Fruit fly (Drosophila melanogaster) whole organism, prepupa: ENCODE results near the gene E5.

Experiments used
- Blimp-1 ChIP-seq: fragments of 200-800 bp; sonication (Bioruptor generic); optimal IDR thresholded peaks from 3 replicates; lab custom pipeline; 2017; ENCODE audit warnings: missing biosample characterization, missing genetic modification characterization, mild to moderate bottlenecking, moderate library complexity, missing genetic modification reagents
- CG10631 ChIP-seq: fragments of 200-800 bp; sonication (Bioruptor generic); optimal IDR thresholded peaks from 2 replicates; lab custom pipeline; 2016; ENCODE audit warnings: missing biosample characterization, missing genetic modification characterization
- CG10669 ChIP-seq: fragments of 200-800 bp; sonication (Bioruptor generic); optimal IDR thresholded peaks from 3 replicates; lab custom pipeline; 2018; ENCODE audit warnings: missing biosample characterization, mild to moderate bottlenecking, missing genetic modification characterization, moderate library complexity
- CG11294 ChIP-seq: fragments of 200-800 bp; sonication (Bioruptor generic); IDR thresholded peaks from 2 replicates; pipeline ENCODE4 v1.3.6; 2022; ENCODE audit warnings: missing biosample characterization, missing genetic modification characterization
- CG11762 ChIP-seq: fragments of 200-800 bp; sonication (Bioruptor generic); optimal IDR thresholded peaks from 3 replicates; lab custom pipeline; 2016; ENCODE audit warnings: missing biosample characterization, missing genetic modification characterization; ENCODE audit not compliant: insufficient read depth
- CG11902 ChIP-seq: fragments of 200-800 bp; sonication (Bioruptor generic); optimal IDR thresholded peaks from 3 replicates; lab custom pipeline; 2016; ENCODE audit warnings: missing biosample characterization, missing genetic modification characterization
- CG15336 ChIP-seq: fragments of 200-800 bp; sonication (Bioruptor generic); IDR thresholded peaks from 2 replicates; pipeline ENCODE4 v1.3.6; 2022; ENCODE audit warnings: missing biosample characterization, missing genetic modification characterization
- CG1621 ChIP-seq: fragments of 200-800 bp; sonication (Bioruptor generic); optimal IDR thresholded peaks from 3 replicates; lab custom pipeline; 2018; ENCODE audit warnings: missing biosample characterization, mild to moderate bottlenecking, missing genetic modification characterization
- CG16779 ChIP-seq: fragments of 200-800 bp; sonication (Bioruptor generic); optimal IDR thresholded peaks from 3 replicates; lab custom pipeline; 2017; ENCODE audit warnings: missing biosample characterization, mild to moderate bottlenecking, missing genetic modification characterization
- CG3032 ChIP-seq: fragments of 200-800 bp; optimal IDR thresholded peaks from 2 replicates; lab custom pipeline; 2019; ENCODE audit warnings: missing biosample characterization, mild to moderate bottlenecking, missing genetic modification characterization, moderate library complexity
- CG31627 ChIP-seq: fragments of 200-800 bp; sonication (Bioruptor generic); optimal IDR thresholded peaks from 3 replicates; lab custom pipeline; 2016; ENCODE audit warnings: missing biosample characterization, missing genetic modification characterization
- CG3919 ChIP-seq: fragments of 200-800 bp; sonication (Bioruptor generic); optimal IDR thresholded peaks from 3 replicates; lab custom pipeline; 2016; ENCODE audit warnings: missing biosample characterization, missing genetic modification characterization
- CG4318 ChIP-seq: fragments of 200-800 bp; sonication (Bioruptor generic); optimal IDR thresholded peaks from 3 replicates; lab custom pipeline; 2017; ENCODE audit warnings: missing biosample characterization, mild to moderate bottlenecking, missing genetic modification characterization
- CG6163 ChIP-seq: fragments of 200-800 bp; sonication (Bioruptor generic); IDR thresholded peaks from 3 replicates; pipeline ENCODE4 v1.3.6; 2022; ENCODE audit warnings: missing biosample characterization, missing genetic modification characterization
- CG6276 ChIP-seq: fragments of 200-800 bp; sonication (Bioruptor generic); optimal IDR thresholded peaks from 2 replicates; lab custom pipeline; 2017; ENCODE audit warnings: missing biosample characterization, mild to moderate bottlenecking, missing genetic modification characterization
- CG6792 ChIP-seq: fragments of 200-800 bp; sonication (Bioruptor generic); optimal IDR thresholded peaks from 3 replicates; lab custom pipeline; 2016; ENCODE audit warnings: missing biosample characterization, missing genetic modification characterization
- CG6808 ChIP-seq: fragments of 200-800 bp; sonication (Bioruptor generic); optimal IDR thresholded peaks from 3 replicates; lab custom pipeline; 2017; ENCODE audit warnings: missing biosample characterization, missing genetic modification characterization, mild to moderate bottlenecking, moderate library complexity, missing genetic modification reagents
- CG6854 ChIP-seq: fragments of 200-800 bp; sonication (Bioruptor generic); optimal IDR thresholded peaks from 2 replicates; lab custom pipeline; 2017; ENCODE audit warnings: missing biosample characterization, mild to moderate bottlenecking, missing genetic modification characterization
- CG7368 ChIP-seq: fragments of 200-800 bp; sonication (Bioruptor generic); optimal IDR thresholded peaks from 3 replicates; lab custom pipeline; 2016; ENCODE audit warnings: missing biosample characterization, missing genetic modification characterization
- CG8319 ChIP-seq: fragments of 200-800 bp; sonication (Bioruptor generic); optimal IDR thresholded peaks from 3 replicates; lab custom pipeline; 2016; ENCODE audit warnings: missing biosample characterization, missing genetic modification characterization
- CG8632 ChIP-seq: fragments of 200-800 bp; sonication (Bioruptor generic); optimal IDR thresholded peaks from 3 replicates; lab custom pipeline; 2016; ENCODE audit warnings: missing biosample characterization, missing genetic modification characterization
- Eip75B ChIP-seq: fragments of 200-800 bp; sonication (Bioruptor generic); optimal IDR thresholded peaks from 3 replicates; lab custom pipeline; 2016; ENCODE audit warnings: missing biosample characterization, missing genetic modification characterization
- Eip78C ChIP-seq: fragments of 200-800 bp; sonication (Bioruptor generic); peaks from one replicate; lab custom pipeline; 2016; ENCODE audit warnings: missing biosample characterization, missing genetic modification characterization
- Ets21C ChIP-seq: fragments of 200-800 bp; sonication (Bioruptor generic); optimal IDR thresholded peaks from 3 replicates; lab custom pipeline; 2016; ENCODE audit warnings: missing biosample characterization, missing genetic modification characterization
- Ets96B ChIP-seq: fragments of 200-800 bp; optimal IDR thresholded peaks from 2 replicates; lab custom pipeline; 2019; ENCODE audit warnings: missing biosample characterization, mild to moderate bottlenecking, missing genetic modification characterization, moderate library complexity
- Gug ChIP-seq: fragments of 200-800 bp; sonication (Bioruptor generic); IDR thresholded peaks from 2 replicates; pipeline ENCODE4 v1.3.6; 2022; ENCODE audit warnings: missing biosample characterization, missing genetic modification characterization
- Hr38 ChIP-seq: sonication (Bioruptor generic); optimal IDR thresholded peaks from 2 replicates; lab custom pipeline; 2016; ENCODE audit warnings: missing biosample characterization, missing genetic modification characterization
- Hr39 ChIP-seq: fragments of 200-800 bp; sonication (Bioruptor generic); optimal IDR thresholded peaks from 2 replicates; lab custom pipeline; 2016; ENCODE audit warnings: missing biosample characterization, missing genetic modification characterization
- Lpt ChIP-seq: fragments of 200-800 bp; sonication (Bioruptor generic); optimal IDR thresholded peaks from 3 replicates; lab custom pipeline; 2016; ENCODE audit warnings: missing biosample characterization, missing genetic modification characterization
- OdsH ChIP-seq: fragments of 200-800 bp; sonication (Bioruptor generic); optimal IDR thresholded peaks from 3 replicates; lab custom pipeline; 2016; ENCODE audit warnings: missing biosample characterization, missing genetic modification characterization
- Smox ChIP-seq: fragments of 200-800 bp; sonication (Bioruptor generic); optimal IDR thresholded peaks from 3 replicates; lab custom pipeline; 2016; ENCODE audit warnings: missing biosample characterization, missing genetic modification characterization
- Sox102F ChIP-seq: fragments of 200-800 bp; sonication (Bioruptor generic); optimal IDR thresholded peaks from 2 replicates; lab custom pipeline; 2016; ENCODE audit warnings: missing biosample characterization, mild to moderate bottlenecking, missing genetic modification characterization
- achi ChIP-seq: fragments of 200-800 bp; sonication (Bioruptor generic); optimal IDR thresholded peaks from 3 replicates; lab custom pipeline; 2016; ENCODE audit warnings: missing biosample characterization, missing genetic modification characterization
- acj6 ChIP-seq: fragments of 200-800 bp; sonication (Bioruptor generic); optimal IDR thresholded peaks from 3 replicates; lab custom pipeline; 2016; ENCODE audit warnings: missing biosample characterization, missing genetic modification characterization
- cyc ChIP-seq: fragments of 200-800 bp; sonication (Bioruptor generic); optimal IDR thresholded peaks from 3 replicates; lab custom pipeline; 2016; ENCODE audit warnings: missing biosample characterization, missing genetic modification characterization
- dac ChIP-seq: fragments of 200-800 bp; sonication (Bioruptor generic); optimal IDR thresholded peaks from 2 replicates; lab custom pipeline; 2017; ENCODE audit warnings: missing biosample characterization, mild to moderate bottlenecking, missing genetic modification characterization
- dsx ChIP-seq: fragments of 200-800 bp; optimal IDR thresholded peaks from 3 replicates; lab custom pipeline; 2019; ENCODE audit warnings: missing biosample characterization, mild to moderate bottlenecking, missing genetic modification characterization, moderate library complexity; ENCODE audit not compliant: poor library complexity, severe bottlenecking
- eg ChIP-seq: fragments of 200-800 bp; sonication (Bioruptor generic); IDR thresholded peaks from 3 replicates; pipeline ENCODE4 v1.3.6; 2022; ENCODE audit warnings: missing biosample characterization, missing genetic modification characterization
- esn ChIP-seq: fragments of 200-800 bp; sonication (Bioruptor generic); optimal IDR thresholded peaks from 2 replicates; lab custom pipeline; 2016; ENCODE audit warnings: missing biosample characterization, mild to moderate bottlenecking, missing genetic modification characterization, moderate library complexity
- fd85E ChIP-seq: fragments of 200-800 bp; sonication (Bioruptor generic); optimal IDR thresholded peaks from 3 replicates; lab custom pipeline; 2016; ENCODE audit warnings: missing biosample characterization, missing genetic modification characterization
- lz ChIP-seq: fragments of 200-800 bp; sonication (Bioruptor generic); optimal IDR thresholded peaks from 3 replicates; lab custom pipeline; 2016; ENCODE audit warnings: missing biosample characterization, missing genetic modification characterization
- net ChIP-seq: fragments of 200-800 bp; sonication (Bioruptor generic); optimal IDR thresholded peaks from 3 replicates; lab custom pipeline; 2016; ENCODE audit warnings: missing biosample characterization, missing genetic modification characterization
- pdm3 ChIP-seq: fragments of 200-800 bp; sonication (Bioruptor generic); optimal IDR thresholded peaks from 3 replicates; lab custom pipeline; 2016; ENCODE audit warnings: missing biosample characterization, missing genetic modification characterization
- salr ChIP-seq, 2 experiments: fragments of 200-800 bp; sonication (Bioruptor generic); optimal IDR thresholded peaks; 3 replicates each; lab custom pipeline; 2016 to 2018; ENCODE audit warnings: missing biosample characterization in 2 of 2, missing genetic modification characterization in 2 of 2, mild to moderate bottlenecking in 1 of 2
- spab ChIP-seq: fragments of 200-800 bp; sonication (Bioruptor generic); optimal IDR thresholded peaks from 2 replicates; lab custom pipeline; 2017; ENCODE audit warnings: missing biosample characterization, mild to moderate bottlenecking, missing genetic modification characterization, missing genetic modification reagents
- ss ChIP-seq, 2 experiments: fragments of 200-800 bp; sonication (Bioruptor generic); optimal IDR thresholded peaks; 2 replicates in 1 of 2; 3 replicates in 1 of 2; lab custom pipeline; 2017 to 2018; ENCODE audit warnings: mild to moderate bottlenecking in 2 of 2, missing biosample characterization in 2 of 2, missing genetic modification characterization in 2 of 2, moderate library complexity in 1 of 2
- svp ChIP-seq: fragments of 200-800 bp; sonication (Bioruptor generic); peaks from one replicate; lab custom pipeline; 2016; ENCODE audit warnings: missing biosample characterization, missing genetic modification characterization
- vri ChIP-seq: fragments of 200-800 bp; sonication (Bioruptor generic); optimal IDR thresholded peaks from 3 replicates; lab custom pipeline; 2016; ENCODE audit warnings: missing biosample characterization, mild to moderate bottlenecking, missing genetic modification characterization

E5 gene

DNA sequence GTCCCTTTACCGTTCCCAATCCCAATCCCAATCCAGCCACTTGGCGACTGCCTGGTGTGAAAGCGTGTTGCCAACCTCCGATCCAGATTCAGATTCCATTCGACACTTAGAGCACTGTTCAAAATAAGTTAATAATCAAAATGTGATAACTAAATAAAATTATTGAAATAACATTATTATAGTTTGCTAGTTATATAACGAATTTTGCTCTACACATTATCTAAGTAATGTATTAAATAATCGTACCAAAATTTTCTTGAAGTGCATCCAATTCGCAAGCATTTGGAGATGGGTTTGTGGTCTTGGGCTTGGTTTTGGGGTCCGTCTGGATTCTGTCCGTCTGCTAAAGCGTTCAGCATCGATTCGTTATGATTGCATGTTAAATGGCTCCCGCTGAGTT lies 25.4 kb downstream of the E5 start (continued):
- TF ChIP-seq salr (GFP tag; optimal IDR thresholded peaks at IDR 0.05; lab: Kevin White, UChicago) (peak; percentile 13 to 38), lz (GFP tag; lab: Kevin White, UChicago) (peak; percentile 72), Hr39 (GFP tag; lab: Kevin White, UChicago) (peak; percentile 62), CG11762 (peak; percentile 62), CG4318 (GFP tag; lab: Kevin White, UChicago) (no peak), spab (peak; percentile 62), CG11902 (GFP tag; lab: Kevin White, UChicago) (peak; percentile 37), Gug (GFP tag; lab: Robert Waterston, UW) (0 out of 2 replicates have a peak, but pooled peaks have one; percentile 22), svp (peak; percentile 88), CG15336 (GFP tag; lab: Robert Waterston, UW) (peak; percentile 37; the same call in 1 of the 2 replicates), Blimp-1 (GFP tag; lab: Kevin White, UChicago) (peak; percentile 54), CG3032 (tag; lab: Kevin White, UChicago) (peak; percentile 76), Sox102F (GFP tag; lab: Kevin White, UChicago) (peak; percentile 83), CG16779 (tag; lab: Kevin White, UChicago) (no peak)

DNA sequence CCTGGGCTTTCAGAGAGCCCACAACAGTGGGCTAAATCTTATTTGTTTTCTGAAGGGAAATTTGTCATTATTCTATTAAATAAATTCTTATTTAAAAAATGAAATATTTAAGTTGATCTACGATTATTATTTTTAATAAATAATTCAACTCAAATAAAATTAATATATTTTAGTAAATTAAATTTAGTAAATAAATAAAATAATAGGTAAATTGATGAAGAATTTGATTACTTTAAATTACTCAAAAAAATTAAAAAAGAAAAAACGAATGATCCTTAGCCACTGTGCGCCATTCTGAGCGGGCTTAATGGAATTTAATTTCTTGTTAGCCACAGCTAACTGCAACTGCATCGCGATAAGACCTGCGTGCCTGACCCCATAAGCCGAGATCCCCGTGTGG lies 26.4 kb downstream of the E5 start:
- TF ChIP-seq CG6854 (no peak), svp (peak; percentile 64), CG11294 (GFP tag; lab: Robert Waterston, UW) (no peak), CG6792 (GFP tag; lab: Kevin White, UChicago) (no peak), CG8319 (GFP tag; lab: Kevin White, UChicago) (no peak), Smox (GFP tag; lab: Kevin White, UChicago) (no peak), CG1621 (tag; lab: Kevin White, UChicago) (no peak), Eip78C (GFP tag; lab: Kevin White, UChicago) (peak; percentile 66), Sox102F (GFP tag; lab: Kevin White, UChicago) (no peak), CG15336 (GFP tag; lab: Robert Waterston, UW) (no peak), CG6808 (peak; percentile 27), Ets96B (tag; lab: Kevin White, UChicago) (peak; percentile 48), esn (GFP tag; lab: Kevin White, UChicago) (no peak), CG8632 (GFP tag; lab: Kevin White, UChicago) (peak; percentile 10), lz (GFP tag; lab: Kevin White, UChicago) (no peak), CG6163 (GFP tag; lab: Robert Waterston, UW) (no peak), CG7368 (no peak), achi (GFP tag; lab: Kevin White, UChicago) (peak; percentile 56), Eip75B (GFP tag; lab: Kevin White, UChicago) (no peak), net (GFP tag; lab: Kevin White, UChicago) (no peak), vri (GFP tag; lab: Kevin White, UChicago) (no peak), eg (GFP tag; lab: Robert Waterston, UW) (no peak), dsx (GFP tag; lab: Kevin White, UChicago) (no peak), ss (GFP tag; optimal IDR thresholded peaks at IDR 0.05; lab: Kevin White, UChicago) (peak in 1 of 2 experiments; percentile 21), salr (GFP tag; optimal IDR thresholded peaks at IDR 0.05; lab: Kevin White, UChicago) (no peak), Ets21C (GFP tag; lab: Kevin White, UChicago) (no peak), CG11762 (peak; percentile 6), CG16779 (tag; lab: Kevin White, UChicago) (no peak), CG10631 (peak; percentile 25), CG4318 (GFP tag; lab: Kevin White, UChicago) (peak; percentile 1), fd85E (GFP tag; lab: Kevin White, UChicago) (no peak), Hr39 (GFP tag; lab: Kevin White, UChicago) (no peak), CG3032 (tag; lab: Kevin White, UChicago) (peak; percentile 36), Blimp-1 (GFP tag; lab: Kevin White, UChicago) (no peak), cyc (no peak), Lpt (GFP tag; lab: Kevin White, UChicago) (no peak), CG6276 (GFP tag; lab: Kevin White, UChicago) (peak; percentile 12), CG3919 (GFP tag; lab: Kevin White, UChicago) (peak; percentile 22), Gug (GFP tag; lab: Robert Waterston, UW) (no peak), CG10669 (GFP tag; lab: Kevin White, UChicago) (peak; percentile 4), CG31627 (GFP tag; lab: Kevin White, UChicago) (no peak), dac (GFP tag; lab: Kevin White, UChicago) (no peak), acj6 (GFP tag; lab: Kevin White, UChicago) (peak; percentile 29), OdsH (GFP tag; lab: Kevin White, UChicago) (peak; percentile 43), pdm3 (GFP tag; lab: Kevin White, UChicago) (no peak), Hr38 (GFP tag; lab: Kevin White, UChicago) (no peak), CG11902 (GFP tag; lab: Kevin White, UChicago) (no peak)
